Fruit fly (Drosophila melanogaster) whole organism, embryonic: ENCODE results near the gene CG13893.

ENCODE experiments used
- Adf1 ChIP-seq: fragments of 200-800 bp; sonication (Bioruptor generic); IDR thresholded peaks from 2 replicates; pipeline ENCODE4 v1.3.6; 2022; ENCODE audit warnings: missing biosample characterization, missing genetic modification characterization
- Atf-2 ChIP-seq: fragments of 200-800 bp; sonication (Bioruptor generic); optimal IDR thresholded peaks from 2 replicates; lab custom pipeline; 2016; ENCODE audit warnings: missing biosample characterization, missing genetic modification characterization
- CG10147 ChIP-seq: fragments of 200-800 bp; sonication (Bioruptor generic); optimal IDR thresholded peaks from 2 replicates; lab custom pipeline; 2019; ENCODE audit warnings: missing biosample characterization, mild to moderate bottlenecking, missing genetic modification characterization, moderate library complexity
- CG10267 ChIP-seq: fragments of 200-800 bp; sonication (Bioruptor generic); optimal IDR thresholded peaks from 2 replicates; lab custom pipeline; 2018; ENCODE audit warnings: missing biosample characterization, mild to moderate bottlenecking, missing genetic modification characterization, moderate library complexity
- CG11085 ChIP-seq: fragments of 200-800 bp; sonication (Bioruptor generic); IDR thresholded peaks from 2 replicates; pipeline ENCODE4 v1.3.6; 2022; ENCODE audit warnings: missing biosample characterization, missing genetic modification characterization
- CG11723 ChIP-seq: fragments of 200-800 bp; sonication (Bioruptor generic); optimal IDR thresholded peaks from 2 replicates; lab custom pipeline; 2017; ENCODE audit warnings: missing biosample characterization, mild to moderate bottlenecking, missing genetic modification characterization
- CG12104 ChIP-seq: fragments of 200-800 bp; sonication (Bioruptor generic); optimal IDR thresholded peaks from 3 replicates; lab custom pipeline; 2016; ENCODE audit warnings: missing biosample characterization, missing genetic modification characterization
- CG13894 ChIP-seq: fragments of 200-800 bp; sonication (Bioruptor generic); optimal IDR thresholded peaks from 3 replicates; lab custom pipeline; 2018; ENCODE audit warnings: missing biosample characterization, mild to moderate bottlenecking, missing genetic modification characterization, moderate library complexity
- CG14014 ChIP-seq: fragments of 200-800 bp; sonication (Bioruptor generic); IDR thresholded peaks from 2 replicates; pipeline ENCODE4 v1.3.6; 2022; ENCODE audit warnings: missing biosample characterization, missing genetic modification characterization
- CG14860 ChIP-seq: fragments of 200-800 bp; sonication (Bioruptor generic); IDR thresholded peaks from 3 replicates; pipeline ENCODE4 v1.3.6; 2022; ENCODE audit warnings: missing biosample characterization, missing genetic modification characterization; ENCODE audit not compliant: partially characterized antibody
- CG1792 ChIP-seq: fragments of 200-800 bp; sonication (Bioruptor generic); optimal IDR thresholded peaks from 2 replicates; lab custom pipeline; 2016; ENCODE audit warnings: missing biosample characterization, missing genetic modification characterization
- CG18262 ChIP-seq: fragments of 200-800 bp; optimal IDR thresholded peaks from 3 replicates; lab custom pipeline; 2019; ENCODE audit warnings: missing biosample characterization, mild to moderate bottlenecking, missing genetic modification characterization, moderate library complexity
- CG18764 ChIP-seq: fragments of 200-800 bp; sonication (Bioruptor generic); optimal IDR thresholded peaks from 3 replicates; lab custom pipeline; 2016; ENCODE audit warnings: missing biosample characterization, missing genetic modification characterization
- CG2875 ChIP-seq: fragments of 200-800 bp; sonication (Bioruptor generic); optimal IDR thresholded peaks from 2 replicates; lab custom pipeline; 2017; ENCODE audit warnings: missing biosample characterization, mild to moderate bottlenecking, missing genetic modification characterization, missing genetic modification reagents
- CG7928 ChIP-seq: fragments of 200-800 bp; sonication (Bioruptor generic); optimal IDR thresholded peaks from 2 replicates; lab custom pipeline; 2017; ENCODE audit warnings: missing biosample characterization, mild to moderate bottlenecking, missing genetic modification characterization
- CG7963 ChIP-seq: fragments of 200-800 bp; sonication (Bioruptor generic); IDR thresholded peaks from 3 replicates; pipeline ENCODE4 v1.3.6; 2022; ENCODE audit warnings: missing biosample characterization, missing genetic modification characterization; ENCODE audit not compliant: partially characterized antibody
- CG7987 ChIP-seq: fragments of 200-800 bp; sonication (Bioruptor generic); optimal IDR thresholded peaks from 2 replicates; lab custom pipeline; 2018; ENCODE audit warnings: missing biosample characterization, mild to moderate bottlenecking, missing genetic modification characterization, moderate library complexity
- Drgx ChIP-seq: fragments of 200-800 bp; sonication (Bioruptor generic); IDR thresholded peaks from 2 replicates; pipeline ENCODE4 v1.3.6; 2022; ENCODE audit warnings: missing biosample characterization, missing genetic modification characterization
- Eip74EF ChIP-seq, 2 experiments: fragments of 200-800 bp in 1 of 2; fragments of >200 bp in 1 of 2; sonication (Bioruptor generic) in 1 of 2; optimal IDR thresholded peaks; 2 replicates each; lab custom pipeline; 2017 to 2019; ENCODE audit warnings: missing biosample characterization in 2 of 2, missing genetic modification characterization in 2 of 2, mild to moderate bottlenecking in 1 of 2, moderate library complexity in 1 of 2
- Fer1 ChIP-seq: fragments of 200-800 bp; sonication (Bioruptor generic); optimal IDR thresholded peaks from 2 replicates; lab custom pipeline; 2017; ENCODE audit warnings: missing biosample characterization, mild to moderate bottlenecking, missing genetic modification characterization
- HLH4C ChIP-seq: fragments of 200-800 bp; sonication (Bioruptor generic); IDR thresholded peaks from 3 replicates; pipeline ENCODE4 v1.3.6; 2022; ENCODE audit warnings: missing biosample characterization, missing genetic modification characterization; ENCODE audit not compliant: partially characterized antibody
- HLH54F ChIP-seq: fragments of 200-800 bp; sonication (Bioruptor generic); optimal IDR thresholded peaks from 3 replicates; lab custom pipeline; 2016; ENCODE audit warnings: missing biosample characterization, missing genetic modification characterization
- HmgD ChIP-seq: fragments of 200-800 bp; sonication (Bioruptor generic); optimal IDR thresholded peaks from 3 replicates; lab custom pipeline; 2016; ENCODE audit warnings: missing biosample characterization, missing genetic modification characterization
- Kr ChIP-seq: fragments of 200-800 bp; sonication (Bioruptor generic); optimal IDR thresholded peaks from 2 replicates; lab custom pipeline; 2017; ENCODE audit warnings: missing biosample characterization, mild to moderate bottlenecking, missing genetic modification characterization
- Mad ChIP-seq: fragments of 200-800 bp; sonication (Bioruptor generic); optimal IDR thresholded peaks from 2 replicates; lab custom pipeline; 2016; ENCODE audit warnings: missing biosample characterization, missing genetic modification characterization
- Mrtf ChIP-seq: fragments of 200-800 bp; sonication (Bioruptor generic); IDR thresholded peaks from 3 replicates; pipeline ENCODE4 v1.3.6; 2022; ENCODE audit warnings: missing biosample characterization, missing genetic modification characterization
- NFAT ChIP-seq: fragments of 200-800 bp; sonication (Bioruptor generic); IDR thresholded peaks from 2 replicates; pipeline ENCODE4 v1.3.6; 2022; ENCODE audit warnings: missing biosample characterization, missing genetic modification characterization
- Pdp1 ChIP-seq, 2 experiments: fragments of 200-800 bp; sonication (Bioruptor generic); optimal IDR thresholded peaks; 3 replicates each; lab custom pipeline; 2016; ENCODE audit warnings: missing biosample characterization in 2 of 2, missing genetic modification characterization in 2 of 2, mild to moderate bottlenecking in 1 of 2, moderate library complexity in 1 of 2
- Rfx ChIP-seq: fragments of 200-800 bp; sonication (Bioruptor generic); IDR thresholded peaks from 2 replicates; pipeline ENCODE4 v1.3.6; 2022; ENCODE audit warnings: missing biosample characterization, missing genetic modification characterization
- Sox102F ChIP-seq: fragments of 200-800 bp; sonication (Bioruptor generic); optimal IDR thresholded peaks from 2 replicates; lab custom pipeline; 2018; ENCODE audit warnings: missing biosample characterization, mild to moderate bottlenecking, missing genetic modification characterization, moderate library complexity
- Ssrp ChIP-seq: fragments of 200-800 bp; sonication (Bioruptor generic); optimal IDR thresholded peaks from 2 replicates; lab custom pipeline; 2018; ENCODE audit warnings: missing biosample characterization, mild to moderate bottlenecking, missing genetic modification characterization, moderate library complexity
- TFAM ChIP-seq: fragments of 200-800 bp; sonication (Bioruptor generic); optimal IDR thresholded peaks from 2 replicates; lab custom pipeline; 2017; ENCODE audit warnings: missing biosample characterization, missing genetic modification characterization, inconsistent platforms
- aop ChIP-seq: fragments of 200-800 bp; sonication (Bioruptor generic); IDR thresholded peaks from 2 replicates; pipeline ENCODE4 v1.3.6; 2022; ENCODE audit warnings: missing biosample characterization, missing genetic modification characterization
- ara ChIP-seq: fragments of 200-800 bp; sonication (Bioruptor generic); IDR thresholded peaks from 2 replicates; pipeline ENCODE4 v1.3.6; 2022; ENCODE audit warnings: missing biosample characterization, missing genetic modification characterization
- bowl ChIP-seq: fragments of 200-800 bp; sonication (Bioruptor generic); IDR thresholded peaks from 2 replicates; pipeline ENCODE4 v1.3.6; 2022; ENCODE audit warnings: missing biosample characterization, missing genetic modification characterization
- br ChIP-seq: fragments of >200 bp; optimal IDR thresholded peaks from 2 replicates; lab custom pipeline; 2017
- chm ChIP-seq: fragments of 200-800 bp; sonication (Bioruptor generic); IDR thresholded peaks from 2 replicates; pipeline ENCODE4 v1.3.6; 2022; ENCODE audit warnings: missing biosample characterization, missing genetic modification characterization
- gfzf ChIP-seq: fragments of 200-800 bp; sonication (Bioruptor generic); optimal IDR thresholded peaks from 2 replicates; lab custom pipeline; 2016; ENCODE audit warnings: missing biosample characterization, mild to moderate bottlenecking, missing genetic modification characterization, moderate library complexity
- insv ChIP-seq, 2 experiments: fragments of 200-800 bp; sonication (Bioruptor generic); optimal IDR thresholded peaks; 3 replicates each; lab custom pipeline; 2016 to 2018; ENCODE audit warnings: missing biosample characterization in 2 of 2, missing genetic modification characterization in 2 of 2
- kah ChIP-seq: fragments of 200-800 bp; sonication (Bioruptor generic); optimal IDR thresholded peaks from 2 replicates; lab custom pipeline; 2018; ENCODE audit warnings: missing biosample characterization, mild to moderate bottlenecking, missing genetic modification characterization
- lbe ChIP-seq: fragments of 200-800 bp; sonication (Bioruptor generic); optimal IDR thresholded peaks from 2 replicates; lab custom pipeline; 2016; ENCODE audit warnings: missing biosample characterization, mild to moderate bottlenecking, missing genetic modification characterization
- mld ChIP-seq: fragments of 200-800 bp; sonication (Bioruptor generic); IDR thresholded peaks from 3 replicates; pipeline ENCODE4 v1.3.6; 2022; ENCODE audit warnings: missing biosample characterization, missing genetic modification characterization; ENCODE audit not compliant: partially characterized antibody
- pita ChIP-seq: fragments of 200-800 bp; sonication (Bioruptor generic); optimal IDR thresholded peaks from 2 replicates; lab custom pipeline; 2017; ENCODE audit warnings: missing biosample characterization, mild to moderate bottlenecking, missing genetic modification characterization
- ranshi ChIP-seq: fragments of 200-800 bp; sonication (Bioruptor generic); IDR thresholded peaks from 2 replicates; pipeline ENCODE4 v1.3.6; 2022; ENCODE audit warnings: missing biosample characterization, missing genetic modification characterization
- sug ChIP-seq: fragments of 200-800 bp; optimal IDR thresholded peaks from 2 replicates; lab custom pipeline; 2019; ENCODE audit warnings: missing biosample characterization, mild to moderate bottlenecking, missing genetic modification characterization, moderate library complexity
- tgo ChIP-seq: fragments of 200-800 bp; sonication (Bioruptor generic); IDR thresholded peaks from 3 replicates; pipeline ENCODE4 v1.3.6; 2022; ENCODE audit warnings: missing biosample characterization, missing genetic modification characterization
- vvl ChIP-seq: fragments of 200-800 bp; sonication (Bioruptor generic); IDR thresholded peaks from 2 replicates; pipeline ENCODE4 v1.3.6; 2022; ENCODE audit warnings: missing biosample characterization, missing genetic modification characterization
- z ChIP-seq: fragments of 200-800 bp; sonication (Bioruptor generic); IDR thresholded peaks from 3 replicates; pipeline ENCODE4 v1.3.6; 2022; ENCODE audit warnings: missing biosample characterization, missing genetic modification characterization

The CG13893 gene

DNA sequence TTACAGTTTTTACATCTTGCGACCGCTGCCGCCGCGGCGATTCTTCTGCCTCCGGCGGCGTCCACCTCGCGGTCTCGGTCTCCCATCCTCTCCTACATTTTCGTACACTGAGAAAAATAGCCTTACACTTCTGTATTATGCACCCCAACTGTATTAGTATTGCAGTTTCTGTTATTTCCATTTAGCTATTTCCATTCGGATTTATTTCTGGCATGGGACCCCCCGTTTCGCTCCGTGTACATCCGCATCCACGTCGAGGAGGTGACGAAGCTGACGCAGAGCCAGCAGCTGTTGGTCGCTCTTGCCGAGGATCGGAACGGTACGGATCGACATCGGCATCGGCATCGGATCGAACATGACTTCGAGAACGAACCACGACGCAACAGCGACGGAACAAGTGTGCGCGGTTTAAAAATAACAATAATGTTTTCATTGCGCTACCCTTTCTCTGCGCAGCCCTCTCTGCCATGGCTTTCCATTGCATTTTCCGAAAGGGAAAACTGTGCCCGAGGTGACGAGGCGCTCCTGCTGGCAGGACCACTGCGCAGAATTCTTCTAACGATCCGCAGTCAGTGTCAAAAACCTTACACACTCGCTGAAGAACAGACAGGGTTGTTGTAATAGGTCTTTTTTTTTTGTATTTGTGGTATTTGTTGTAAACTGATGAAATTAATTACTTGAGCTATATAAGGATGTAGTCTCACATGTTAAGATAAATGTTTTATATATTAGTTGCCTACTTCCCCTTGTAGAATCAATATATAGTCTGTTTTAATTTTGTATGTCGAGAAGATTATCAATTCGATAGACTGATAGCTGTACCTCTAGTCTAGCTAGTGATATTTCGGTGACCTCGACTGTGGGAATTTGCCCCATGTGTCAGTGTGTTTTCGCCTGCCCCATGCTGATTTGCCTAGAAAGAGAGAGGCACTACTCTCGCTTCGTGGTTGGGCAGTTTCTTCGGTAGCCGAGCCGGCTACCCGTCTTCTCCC is 14.2 kb downstream of the CG13893 start (continued):
- TF ChIP-seq CG11085 (GFP tag; lab: Robert Waterston, UW) (peak; percentile 85), Mad (peak; percentile 85), vvl (GFP tag; lab: Robert Waterston, UW) (peak; percentile 96), CG7987 (peak; percentile 77), NFAT (peak; percentile 94), TFAM (GFP tag; lab: Kevin White, UChicago) (peak; percentile 17), z (GFP tag; lab: Robert Waterston, UW) (peak; percentile 63; the same call in 2 of the 3 replicates), mld (GFP tag; lab: Robert Waterston, UW) (no peak), Mrtf (GFP tag; lab: Robert Waterston, UW) (peak; percentile 91), Rfx (GFP tag; lab: Robert Waterston, UW) (peak; percentile 96), CG12104 (peak; percentile 65), HLH54F (GFP tag; lab: Kevin White, UChicago) (peak; percentile 91), ranshi (GFP tag; lab: Robert Waterston, UW) (peak; percentile 91), ara (GFP tag; lab: Robert Waterston, UW) (peak; percentile 95), CG14860 (GFP tag; lab: Robert Waterston, UW) (no peak), Atf-2 (GFP tag; lab: Kevin White, UChicago) (peak; percentile 87), sug (tag; lab: Kevin White, UChicago) (peak; percentile 86), CG18262 (tag; lab: Kevin White, UChicago) (peak; percentile 87), br (lab: Kevin White, UChicago) (no peak), bowl (GFP tag; lab: Robert Waterston, UW) (peak; percentile 79), Kr (GFP tag; lab: Kevin White, UChicago) (peak; percentile 76), CG11723 (GFP tag; lab: Kevin White, UChicago) (peak; percentile 85), tgo (peak; percentile 90), Drgx (GFP tag; lab: Robert Waterston, UW) (peak; percentile 93), CG7963 (GFP tag; lab: Robert Waterston, UW) (no peak), pita (no peak), insv (GFP tag; optimal IDR thresholded peaks at IDR 0.05; lab: Kevin White, UChicago) (peak; percentile 31 to 40), kah (GFP tag; lab: Kevin White, UChicago) (peak; percentile 99), HLH4C (GFP tag; lab: Robert Waterston, UW) (no peak), CG18764 (GFP tag; lab: Kevin White, UChicago) (peak; percentile 84), Eip74EF (GFP tag; optimal IDR thresholded peaks at IDR 0.05; lab: Kevin White, UChicago) (peak in 1 of 2 experiments; percentile 47), Sox102F (GFP tag; lab: Kevin White, UChicago) (peak; percentile 86), CG10147 (peak; percentile 78), HmgD (peak; percentile 87), CG7928 (GFP tag; lab: Kevin White, UChicago) (peak; percentile 60), CG13894 (tag; lab: Kevin White, UChicago) (peak; percentile 74), CG10267 (tag; lab: Kevin White, UChicago) (peak; percentile 79), lbe (GFP tag; lab: Kevin White, UChicago) (no peak), CG1792 (GFP tag; lab: Kevin White, UChicago) (peak; percentile 89), Pdp1 (GFP tag; optimal IDR thresholded peaks at IDR 0.05; lab: Kevin White, UChicago) (peak; percentile 87 to 92), gfzf (GFP tag; lab: Kevin White, UChicago) (no peak), Adf1 (peak; percentile 79), aop (GFP tag; lab: Robert Waterston, UW) (peak; percentile 85), CG2875 (GFP tag; lab: Kevin White, UChicago) (peak; percentile 85), Fer1 (GFP tag; lab: Kevin White, UChicago) (peak; percentile 83), CG14014 (GFP tag; lab: Robert Waterston, UW) (peak; percentile 93), Ssrp (peak; percentile 84), chm (GFP tag; lab: Robert Waterston, UW) (peak; percentile 95)
